Fruit fly (Drosophila melanogaster) whole organism, embryonic: ENCODE results near the gene G6P.
A peak's percentile ranks its signal among the peaks of the same experiment; 100 is the strongest.

Experiments
- BEAF-32 ChIP-seq: fragments of 200-800 bp; sonication (Bioruptor generic); optimal IDR thresholded peaks from 3 replicates; lab custom pipeline; 2017; ENCODE audit warnings: missing biosample characterization, missing genetic modification characterization, mild to moderate bottlenecking, moderate library complexity, missing genetic modification reagents
- CG10959 ChIP-seq: fragments of 200-800 bp; sonication (Bioruptor generic); IDR thresholded peaks from 2 replicates; pipeline ENCODE4 v1.3.6; 2022; ENCODE audit warnings: missing biosample characterization, missing genetic modification characterization
- CG11085 ChIP-seq: fragments of 200-800 bp; sonication (Bioruptor generic); IDR thresholded peaks from 2 replicates; pipeline ENCODE4 v1.3.6; 2022; ENCODE audit warnings: missing biosample characterization, missing genetic modification characterization
- CG11723 ChIP-seq: fragments of 200-800 bp; sonication (Bioruptor generic); optimal IDR thresholded peaks from 2 replicates; lab custom pipeline; 2017; ENCODE audit warnings: missing biosample characterization, mild to moderate bottlenecking, missing genetic modification characterization
- CG12659 ChIP-seq: fragments of 200-800 bp; sonication (Bioruptor generic); optimal IDR thresholded peaks from 3 replicates; lab custom pipeline; 2017; ENCODE audit warnings: mild to moderate bottlenecking, missing biosample characterization, missing genetic modification reagents, missing genetic modification characterization
- CG13775 ChIP-seq: fragments of 200-800 bp; sonication (Bioruptor generic); optimal IDR thresholded peaks from 3 replicates; lab custom pipeline; 2017; ENCODE audit warnings: missing biosample characterization, mild to moderate bottlenecking, missing genetic modification characterization
- CG13894 ChIP-seq: fragments of 200-800 bp; sonication (Bioruptor generic); optimal IDR thresholded peaks from 3 replicates; lab custom pipeline; 2018; ENCODE audit warnings: missing biosample characterization, mild to moderate bottlenecking, missing genetic modification characterization, moderate library complexity
- CG14050 ChIP-seq: fragments of 200-800 bp; sonication (Bioruptor generic); IDR thresholded peaks from 3 replicates; pipeline ENCODE4 v1.3.6; 2022; ENCODE audit warnings: missing biosample characterization, missing genetic modification characterization
- CG14860 ChIP-seq: fragments of 200-800 bp; sonication (Bioruptor generic); IDR thresholded peaks from 3 replicates; pipeline ENCODE4 v1.3.6; 2022; ENCODE audit warnings: missing biosample characterization, missing genetic modification characterization; ENCODE audit not compliant: partially characterized antibody
- CG15479 ChIP-seq: fragments of 200-800 bp; sonication (Bioruptor generic); optimal IDR thresholded peaks from 3 replicates; lab custom pipeline; 2019; ENCODE audit warnings: missing biosample characterization, mild to moderate bottlenecking, missing genetic modification characterization, moderate library complexity
- CG16815 ChIP-seq: fragments of 200-800 bp; sonication (Bioruptor generic); optimal IDR thresholded peaks from 3 replicates; lab custom pipeline; 2017; ENCODE audit warnings: missing biosample characterization, mild to moderate bottlenecking, missing genetic modification characterization
- CG17612 ChIP-seq: fragments of 200-800 bp; sonication (Bioruptor generic); IDR thresholded peaks from 2 replicates; pipeline ENCODE4 v1.3.6; 2022; ENCODE audit warnings: missing biosample characterization, missing genetic modification characterization
- CG2199 ChIP-seq: fragments of 200-800 bp; sonication (Bioruptor generic); IDR thresholded peaks from 3 replicates; pipeline ENCODE4 v1.3.6; 2022; ENCODE audit warnings: missing biosample characterization, missing genetic modification characterization
- CG2678 ChIP-seq: fragments of 200-800 bp; sonication (Bioruptor generic); optimal IDR thresholded peaks from 3 replicates; lab custom pipeline; 2019; ENCODE audit warnings: missing biosample characterization, mild to moderate bottlenecking, missing genetic modification characterization, moderate library complexity
- CG31224 ChIP-seq: fragments of 200-800 bp; sonication (Bioruptor generic); IDR thresholded peaks from 2 replicates; pipeline ENCODE4 v1.3.6; 2022; ENCODE audit warnings: missing biosample characterization, missing genetic modification characterization
- CG42726 ChIP-seq: fragments of 200-800 bp; sonication (Bioruptor generic); IDR thresholded peaks from 2 replicates; pipeline ENCODE4 v1.3.6; 2022; ENCODE audit warnings: missing biosample characterization, missing genetic modification characterization; ENCODE audit not compliant: partially characterized antibody
- CG4424 ChIP-seq: fragments of 200-800 bp; sonication (Bioruptor generic); optimal IDR thresholded peaks from 3 replicates; lab custom pipeline; 2016; ENCODE audit warnings: missing biosample characterization, missing genetic modification characterization
- CG4707 ChIP-seq: fragments of 200-800 bp; sonication (Bioruptor generic); optimal IDR thresholded peaks from 2 replicates; lab custom pipeline; 2018; ENCODE audit warnings: missing biosample characterization, mild to moderate bottlenecking, missing genetic modification characterization, moderate library complexity
- CG4730 ChIP-seq: fragments of 200-800 bp; sonication (Bioruptor generic); IDR thresholded peaks from 2 replicates; pipeline ENCODE4 v1.3.6; 2022; ENCODE audit warnings: missing biosample characterization, missing genetic modification characterization
- CG7271 ChIP-seq: fragments of 200-800 bp; sonication (Bioruptor generic); optimal IDR thresholded peaks from 2 replicates; lab custom pipeline; 2018; ENCODE audit warnings: missing biosample characterization, mild to moderate bottlenecking, missing genetic modification characterization, moderate library complexity
- CG7963 ChIP-seq: fragments of 200-800 bp; sonication (Bioruptor generic); IDR thresholded peaks from 3 replicates; pipeline ENCODE4 v1.3.6; 2022; ENCODE audit warnings: missing biosample characterization, missing genetic modification characterization; ENCODE audit not compliant: partially characterized antibody
- CG8089 ChIP-seq: fragments of 200-800 bp; sonication (Bioruptor generic); optimal IDR thresholded peaks from 3 replicates; lab custom pipeline; 2016; ENCODE audit warnings: missing biosample characterization, missing genetic modification characterization
- CG8478 ChIP-seq: fragments of >200 bp; optimal IDR thresholded peaks from 2 replicates; lab custom pipeline; 2018
- CG8765 ChIP-seq: fragments of 200-800 bp; sonication (Bioruptor generic); IDR thresholded peaks from 2 replicates; pipeline ENCODE4 v1.3.6; 2022; ENCODE audit warnings: missing biosample characterization, missing genetic modification characterization
- CG8924 ChIP-seq: fragments of 200-800 bp; optimal IDR thresholded peaks from 3 replicates; lab custom pipeline; 2019; ENCODE audit warnings: missing biosample characterization, mild to moderate bottlenecking, missing genetic modification characterization, moderate library complexity
- Doc3 ChIP-seq: fragments of 200-800 bp; sonication (Bioruptor generic); IDR thresholded peaks from 3 replicates; pipeline ENCODE4 v1.3.6; 2022; ENCODE audit warnings: missing biosample characterization, missing genetic modification characterization; ENCODE audit not compliant: partially characterized antibody
- H2.0 ChIP-seq: fragments of 200-800 bp; sonication (Bioruptor generic); IDR thresholded peaks from 2 replicates; pipeline ENCODE4 v1.3.6; 2022; ENCODE audit warnings: missing biosample characterization, missing genetic modification characterization
- HHEX ChIP-seq: fragments of 200-800 bp; sonication (Bioruptor generic); optimal IDR thresholded peaks from 3 replicates; lab custom pipeline; 2017; ENCODE audit warnings: missing biosample characterization, mild to moderate bottlenecking, missing genetic modification characterization, missing genetic modification reagents
- HLH3B ChIP-seq: fragments of 200-800 bp; sonication (Bioruptor generic); IDR thresholded peaks from 2 replicates; pipeline ENCODE4 v1.3.6; 2022; ENCODE audit warnings: missing biosample characterization, missing genetic modification characterization
- HLHmδ ChIP-seq: fragments of 200-800 bp; sonication (Bioruptor generic); optimal IDR thresholded peaks from 2 replicates; lab custom pipeline; 2018; ENCODE audit warnings: missing biosample characterization, mild to moderate bottlenecking, missing genetic modification characterization, moderate library complexity
- NfI ChIP-seq: fragments of 200-800 bp; sonication (Bioruptor generic); optimal IDR thresholded peaks from 3 replicates; lab custom pipeline; 2018; ENCODE audit warnings: missing biosample characterization, mild to moderate bottlenecking, missing genetic modification characterization, moderate library complexity
- Rfx ChIP-seq: fragments of 200-800 bp; sonication (Bioruptor generic); IDR thresholded peaks from 2 replicates; pipeline ENCODE4 v1.3.6; 2022; ENCODE audit warnings: missing biosample characterization, missing genetic modification characterization
- Rx ChIP-seq: fragments of 200-800 bp; sonication (Bioruptor generic); IDR thresholded peaks from 2 replicates; pipeline ENCODE4 v1.3.6; 2022; ENCODE audit warnings: missing biosample characterization, missing genetic modification characterization
- Xbp1 ChIP-seq: fragments of 200-800 bp; sonication (Bioruptor generic); optimal IDR thresholded peaks from 3 replicates; lab custom pipeline; 2016; ENCODE audit warnings: missing biosample characterization, mild to moderate bottlenecking, missing genetic modification characterization
- amos ChIP-seq: fragments of 200-800 bp; sonication (Bioruptor generic); IDR thresholded peaks from 2 replicates; pipeline ENCODE4 v1.3.6; 2022; ENCODE audit warnings: missing biosample characterization, missing genetic modification characterization; ENCODE audit not compliant: partially characterized antibody
- ase ChIP-seq: fragments of 200-800 bp; sonication (Bioruptor generic); IDR thresholded peaks from 3 replicates; pipeline ENCODE4 v1.3.6; 2022; ENCODE audit warnings: missing biosample characterization, missing genetic modification characterization
- bab2 ChIP-seq: fragments of 200-800 bp; sonication (Bioruptor generic); optimal IDR thresholded peaks from 2 replicates; lab custom pipeline; 2016; ENCODE audit warnings: missing biosample characterization, missing genetic modification characterization
- btn ChIP-seq: fragments of 200-800 bp; sonication (Bioruptor generic); optimal IDR thresholded peaks from 2 replicates; lab custom pipeline; 2016; ENCODE audit warnings: missing biosample characterization, missing genetic modification characterization
- cad ChIP-seq: fragments of >200 bp; optimal IDR thresholded peaks from 2 replicates; lab custom pipeline; 2017; ENCODE audit warnings: missing biosample characterization, missing genetic modification characterization
- cwo ChIP-seq: fragments of 200-800 bp; sonication (Bioruptor generic); optimal IDR thresholded peaks from 3 replicates; lab custom pipeline; 2017; ENCODE audit warnings: missing biosample characterization, missing genetic modification characterization, mild to moderate bottlenecking, moderate library complexity, missing genetic modification reagents
- gfzf ChIP-seq: fragments of 200-800 bp; sonication (Bioruptor generic); optimal IDR thresholded peaks from 2 replicates; lab custom pipeline; 2016; ENCODE audit warnings: missing biosample characterization, mild to moderate bottlenecking, missing genetic modification characterization, moderate library complexity
- oc ChIP-seq: fragments of 200-800 bp; sonication (Bioruptor generic); optimal IDR thresholded peaks from 2 replicates; lab custom pipeline; 2018; ENCODE audit warnings: missing biosample characterization, mild to moderate bottlenecking, missing genetic modification characterization, moderate library complexity
- sima ChIP-seq: fragments of 200-800 bp; sonication (Bioruptor generic); optimal IDR thresholded peaks from 2 replicates; lab custom pipeline; 2016; ENCODE audit warnings: missing biosample characterization, missing genetic modification characterization
- sug ChIP-seq: fragments of 200-800 bp; optimal IDR thresholded peaks from 2 replicates; lab custom pipeline; 2019; ENCODE audit warnings: missing biosample characterization, mild to moderate bottlenecking, missing genetic modification characterization, moderate library complexity
- tll ChIP-seq, 2 experiments: fragments of 200-800 bp in 1 of 2; fragments of >200 bp in 1 of 2; sonication (Bioruptor generic) in 1 of 2; optimal IDR thresholded peaks; 2 replicates each; lab custom pipeline; 2017 to 2019; ENCODE audit warnings: missing biosample characterization in 2 of 2, missing genetic modification characterization in 2 of 2, mild to moderate bottlenecking in 1 of 2, moderate library complexity in 1 of 2
- unc-4 ChIP-seq: fragments of 200-800 bp; sonication (Bioruptor generic); IDR thresholded peaks from 2 replicates; pipeline ENCODE4 v1.3.6; 2022; ENCODE audit warnings: missing biosample characterization, missing genetic modification characterization; ENCODE audit not compliant: partially characterized antibody
- vfl ChIP-seq: fragments of 200-800 bp; sonication (Bioruptor generic); optimal IDR thresholded peaks from 2 replicates; lab custom pipeline; 2016; ENCODE audit warnings: missing biosample characterization, missing genetic modification characterization
- zf30C ChIP-seq: fragments of 200-800 bp; sonication (Bioruptor generic); optimal IDR thresholded peaks from 3 replicates; lab custom pipeline; 2018; ENCODE audit warnings: missing biosample characterization, mild to moderate bottlenecking, missing genetic modification characterization

G6P gene

dm6 chr2L:2765659-2766373, 49.7 kb downstream of the G6P start, which contains the start of the genes Snx21 and aph-1 (continued):
- TF ChIP-seq CG2678 (tag; lab: Kevin White, UChicago) (peak; percentile 96), CG8765 (GFP tag; lab: Robert Waterston, UW) (peak; percentile 75), NfI (GFP tag; lab: Kevin White, UChicago) (peak; percentile 91), BEAF-32 (GFP tag; lab: Kevin White, UChicago) (peak; percentile 26), CG4707 (GFP tag; lab: Kevin White, UChicago) (peak; percentile 51), CG7963 (GFP tag; lab: Robert Waterston, UW) (no peak), amos (peak; percentile 40; the same call in 1 of the 2 replicates), CG4730 (GFP tag; lab: Robert Waterston, UW) (peak; percentile 79), Xbp1 (GFP tag; lab: Kevin White, UChicago) (peak; percentile 92), gfzf (GFP tag; lab: Kevin White, UChicago) (peak; percentile 21), CG7271 (tag; lab: Kevin White, UChicago) (peak; percentile 56), unc-4 (GFP tag; lab: Robert Waterston, UW) (no peak), CG10959 (GFP tag; lab: Robert Waterston, UW) (peak; percentile 81), CG16815 (peak; percentile 90), Doc3 (GFP tag; lab: Robert Waterston, UW) (no peak), tll (GFP tag; optimal IDR thresholded peaks at IDR 0.05; lab: Kevin White, UChicago) (peak in 1 of 2 experiments; percentile 64), HHEX (GFP tag; lab: Kevin White, UChicago) (peak; percentile 93), HLH3B (GFP tag; lab: Robert Waterston, UW) (peak; percentile 81), vfl (GFP tag; lab: Kevin White, UChicago) (peak; percentile 88), bab2 (GFP tag; lab: Kevin White, UChicago) (peak; percentile 89), CG13894 (tag; lab: Kevin White, UChicago) (peak; percentile 92), btn (GFP tag; lab: Kevin White, UChicago) (peak; percentile 60), ase (GFP tag; lab: Robert Waterston, UW) (peak; percentile 61), oc (tag; lab: Kevin White, UChicago) (peak; percentile 87), HLHmδ (GFP tag; lab: Kevin White, UChicago) (peak; percentile 20), Rx (GFP tag; lab: Robert Waterston, UW) (peak; percentile 84), CG14050 (GFP tag; lab: Robert Waterston, UW) (peak; percentile 77), CG12659 (GFP tag; lab: Kevin White, UChicago) (peak; percentile 95), CG8924 (tag; lab: Kevin White, UChicago) (peak; percentile 94), Rfx (peak; percentile 90), CG17612 (peak; percentile 60; the same call in 1 of the 2 replicates), CG11085 (peak; percentile 67), sug (peak; percentile 92), H2.0 (peak; percentile 79), CG42726 (no peak), cad (GFP tag; lab: Kevin White, UChicago) (no peak), CG2199 (GFP tag; lab: Robert Waterston, UW) (0 out of 3 replicates have a peak, but pooled peaks have one; percentile 59), CG11723 (GFP tag; lab: Kevin White, UChicago) (peak; percentile 87), CG4424 (peak; percentile 93), CG8089 (GFP tag; lab: Kevin White, UChicago) (peak; percentile 81), sima (GFP tag; lab: Kevin White, UChicago) (no peak), CG31224 (peak; percentile 80), CG15479 (no peak), CG13775 (peak; percentile 92), cwo (GFP tag; lab: Kevin White, UChicago) (peak; percentile 89), CG8478 (no peak), CG14860 (GFP tag; lab: Robert Waterston, UW) (no peak), zf30C (GFP tag; lab: Kevin White, UChicago) (no peak)
